Worm (Caenorhabditis elegans): ENCODE measurements around the gene C36A4.10.

ce11 chrIII:3801379-3801894 lies 29.8 kb downstream of the C36A4.10 start:
- TF ChIP-seq ztf-11 (tag; optimal IDR thresholded peaks at IDR 0.05) = peak; percentile 47
- no peak for TF ChIP-seq lin-39 (tag; optimal IDR thresholded peaks at IDR 0.05)

Data from whole organism, L2 larva.